Worm (Caenorhabditis elegans): Measurements from ENCODE around the gene gcy-12.

gcy-12 gene

ce11 chrII:5320205-5320951 lies 8.5 kb downstream of the gcy-12 start (continued):
- TF ChIP-seq sup-37 (GFP tag; optimal IDR thresholded peaks at IDR 0.05) (no peak), snu-23 (GFP tag; optimal IDR thresholded peaks at IDR 0.05) (peak; percentile 63), sox-4 (tag; optimal IDR thresholded peaks at IDR 0.05) (no peak), lin-35 (GFP tag; optimal IDR thresholded peaks at IDR 0.05) (peak in 1 of 2 experiments; percentile 57), ceh-82 (tag; optimal IDR thresholded peaks at IDR 0.05) (peak in 1 of 3 experiments; percentile 1), hlh-4 (tag; optimal IDR thresholded peaks at IDR 0.05) (no peak), nhr-71 (tag; optimal IDR thresholded peaks at IDR 0.05) (peak; percentile 49), nhr-237 (tag; optimal IDR thresholded peaks at IDR 0.05) (peak; percentile 47), elt-2 (tag; optimal IDR thresholded peaks at IDR 0.05) (peak; percentile 58), mdl-1 (tag; optimal IDR thresholded peaks at IDR 0.05) (no peak), fos-1 (tag; optimal IDR thresholded peaks at IDR 0.05) (no peak), elt-3 (tag; optimal IDR thresholded peaks at IDR 0.05) (peak in 3 of 6 experiments; percentile 70 to 82 (median 75)), nhr-84 (tag; optimal IDR thresholded peaks at IDR 0.05) (no peak), snpc-4 (tag; optimal IDR thresholded peaks at IDR 0.05) (peak; percentile 2), egl-27 (tag; optimal IDR thresholded peaks at IDR 0.05) (no peak), unc-30 (tag; optimal IDR thresholded peaks at IDR 0.05) (no peak), nhr-90 (tag; optimal IDR thresholded peaks at IDR 0.05; ENCODE audit: poor library complexity) (no peak), lsy-2 (tag; optimal IDR thresholded peaks at IDR 0.05) (peak in 1 of 2 experiments; percentile 44), ceh-8 (GFP tag; optimal IDR thresholded peaks at IDR 0.05) (peak; percentile 4), aly-2 (tag; optimal IDR thresholded peaks at IDR 0.05) (no peak), ceh-63 (GFP tag; optimal IDR thresholded peaks at IDR 0.05) (no peak), swsn-7 (tag; optimal IDR thresholded peaks at IDR 0.05) (peak; percentile 7), lir-3 (tag; optimal IDR thresholded peaks at IDR 0.05; ENCODE audit: poor library complexity) (no peak), fkh-10 (GFP tag; optimal IDR thresholded peaks at IDR 0.05) (no peak)

ce11 chrII:5321718-5322286 lies 10.0 kb downstream of the gcy-12 start:
- TF ChIP-seq sup-37 (GFP tag; optimal IDR thresholded peaks at IDR 0.05) (peak; percentile 56), sptf-1 (tag; optimal IDR thresholded peaks at IDR 0.05) (no peak), rnt-1 (tag; optimal IDR thresholded peaks at IDR 0.05) (peak; percentile 2), nhr-19 (GFP tag; conservative IDR thresholded peaks at IDR 0.05) (peak; percentile 72), fkh-4 (tag; optimal IDR thresholded peaks at IDR 0.05; ENCODE audit: borderline replicate concordance) (no peak), nhr-84 (tag; optimal IDR thresholded peaks at IDR 0.05) (no peak), unc-86 (tag; optimal IDR thresholded peaks at IDR 0.05) (no peak), pax-3 (tag; optimal IDR thresholded peaks at IDR 0.05) (peak; percentile 36), nhr-76 (tag; optimal IDR thresholded peaks at IDR 0.05) (no peak), C16A3.4 (tag; optimal IDR thresholded peaks at IDR 0.05) (no peak), elt-2 (tag; optimal IDR thresholded peaks at IDR 0.05) (peak; percentile 87), egl-27 (tag; optimal IDR thresholded peaks at IDR 0.05) (peak in 1 of 2 experiments; percentile 42), nhr-77 (tag; optimal IDR thresholded peaks at IDR 0.05) (peak; percentile 66), hlh-4 (tag; optimal IDR thresholded peaks at IDR 0.05) (no peak), vab-15 (tag; optimal IDR thresholded peaks at IDR 0.05) (peak; percentile 4), dpl-1 (GFP tag; optimal IDR thresholded peaks at IDR 0.05) (peak in 2 of 3 experiments; percentile 8 to 15), fkh-10 (GFP tag; optimal IDR thresholded peaks at IDR 0.05) (no peak), lin-13 (GFP tag; optimal IDR thresholded peaks at IDR 0.05) (peak; percentile 14), sox-4 (tag; optimal IDR thresholded peaks at IDR 0.05) (no peak), snpc-4 (tag; optimal IDR thresholded peaks at IDR 0.05) (peak; percentile 1), elt-3 (tag; optimal IDR thresholded peaks at IDR 0.05) (peak in 5 of 6 experiments; percentile 36 to 92 (median 65)), lir-3 (tag; optimal IDR thresholded peaks at IDR 0.05; ENCODE audit: poor library complexity) (no peak), nhr-85 (tag) (peak; percentile 100), tbx-2 (tag; optimal IDR thresholded peaks at IDR 0.05) (peak; percentile 73), ceh-88 (GFP tag; IDR thresholded peaks at IDR 0.05) (no peak), nhr-20 (tag; optimal IDR thresholded peaks at IDR 0.05) (peak; percentile 86), ets-5 (GFP tag; IDR thresholded peaks at IDR 0.05) (no peak), lsy-2 (tag; optimal IDR thresholded peaks at IDR 0.05) (peak; percentile 7 to 45), mdl-1 (tag; optimal IDR thresholded peaks at IDR 0.05) (peak in 1 of 2 experiments; percentile 26), ces-1 (GFP tag; optimal IDR thresholded peaks at IDR 0.05) (no peak), nhr-11 (tag; optimal IDR thresholded peaks at IDR 0.05) (peak; percentile 4), unc-62 (GFP tag; optimal IDR thresholded peaks at IDR 0.05) (no peak), snu-23 (GFP tag; optimal IDR thresholded peaks at IDR 0.05) (peak; percentile 76), tlp-1 (tag; optimal IDR thresholded peaks at IDR 0.05) (no peak), grh-1 (GFP tag; IDR thresholded peaks at IDR 0.05) (peak; percentile 90), dsc-1 (tag; optimal IDR thresholded peaks at IDR 0.05) (no peak)

All from whole organism, L1 larva.